Worm (Caenorhabditis elegans) whole organism, dauer: ENCODE measurements around the gene sri-31.

Experiments
- unc-62 ChIP-seq: sonication (generic microtip); optimal IDR thresholded peaks from 2 replicates; lab custom pipeline; 2017; ENCODE audit warnings: missing biosample characterization, missing genetic modification reagents, missing genetic modification characterization

Gene sri-31

ce11 chrII:3062876-3063275 is 12.1 kb downstream of the sri-31 start:
- no peak for TF ChIP-seq unc-62 (GFP tag; lab: Kevin White, UChicago)

ce11 chrII:3063366-3063765 is 12.6 kb downstream of the sri-31 start:
- no peak for TF ChIP-seq unc-62 (GFP tag; lab: Kevin White, UChicago)

- no peak for TF ChIP-seq unc-62 (GFP tag; lab: Kevin White, UChicago)
Observed at ce11 chrII:3063984-3064383, 13.2 kb downstream of the sri-31 start.

- no peak for TF ChIP-seq unc-62 (GFP tag; lab: Kevin White, UChicago)
Observed at ce11 chrII:3064631-3065030, 13.8 kb downstream of the sri-31 start.

- no peak for TF ChIP-seq unc-62 (GFP tag; lab: Kevin White, UChicago)
Observed at ce11 chrII:3065086-3065485, 14.3 kb downstream of the sri-31 start.

ce11 chrII:3066401-3066800 is 15.6 kb downstream of the sri-31 start:
- TF ChIP-seq unc-62 (GFP tag; lab: Kevin White, UChicago), result no peak

- no peak for TF ChIP-seq unc-62 (GFP tag; lab: Kevin White, UChicago)
Observed at ce11 chrII:3067447-3067846, 16.6 kb downstream of the sri-31 start.

- TF ChIP-seq unc-62 (GFP tag; lab: Kevin White, UChicago), result no peak
Observed at ce11 chrII:3067896-3068295, 17.1 kb downstream of the sri-31 start.

- no peak for TF ChIP-seq unc-62 (GFP tag; lab: Kevin White, UChicago)
Observed at ce11 chrII:3068646-3069045, 17.8 kb downstream of the sri-31 start.

- no peak for TF ChIP-seq unc-62 (GFP tag; lab: Kevin White, UChicago)
Observed at ce11 chrII:3070182-3070581, 19.4 kb downstream of the sri-31 start.

ce11 chrII:3071012-3071749 is 20.4 kb downstream of the sri-31 start, which contains the start of gene Y25C1A.7:
TSS of gene Y25C1A.7 (minus strand) at chrII:3071062.
- TF ChIP-seq unc-62 (GFP tag; lab: Kevin White, UChicago), result no peak

ce11 chrII:3076915-3077314 is 26.1 kb downstream of the sri-31 start, which contains the start of gene Y25C1A.8:
TSS of gene Y25C1A.8 (minus strand) at chrII:3076959.
- TF ChIP-seq unc-62 (GFP tag; lab: Kevin White, UChicago), result no peak

ce11 chrII:3078496-3078895 is 27.7 kb downstream of the sri-31 start, which contains the start of gene copb-1:
TSS of gene copb-1 (plus strand) at chrII:3078796.
- TF ChIP-seq unc-62 (GFP tag; lab: Kevin White, UChicago), result no peak

ce11 chrII:3087134-3087533 is 36.3 kb downstream of the sri-31 start:
- no peak for TF ChIP-seq unc-62 (GFP tag; lab: Kevin White, UChicago)

- TF ChIP-seq unc-62 (GFP tag; lab: Kevin White, UChicago), result no peak
Observed at ce11 chrII:3091268-3091667, 40.5 kb downstream of the sri-31 start, which contains the start of gene srg-21. TSS of gene srg-21 (minus strand) at chrII:3091368.

ce11 chrII:3093352-3093751 is 42.5 kb downstream of the sri-31 start, which contains the start of gene srg-22:
TSS of gene srg-22 (minus strand) at chrII:3093452.
- TF ChIP-seq unc-62 (GFP tag; lab: Kevin White, UChicago), result no peak

ce11 chrII:3096060-3096459 is 45.3 kb downstream of the sri-31 start, which contains the start of gene srg-23:
TSS of gene srg-23 (minus strand) at chrII:3096160.
- no peak for TF ChIP-seq unc-62 (GFP tag; lab: Kevin White, UChicago)
